Worm (Caenorhabditis elegans) whole organism, midembryonic: Measurements from ENCODE around the gene sra-3.

Source experiments
- T22C8.4 ChIP-seq: fragments of 200-800 bp; sonication (Bioruptor generic); IDR thresholded peaks from 2 replicates; pipeline ENCODE4 v1.3.6; 2022; ENCODE audit warnings: missing genetic modification characterization, missing compliant biosample characterization
- cog-1 ChIP-seq: sonication (generic microtip); optimal IDR thresholded peaks from 2 replicates; lab custom pipeline; 2016; ENCODE audit warnings: missing genetic modification characterization, missing compliant biosample characterization
- flt-1 ChIP-seq: fragments of 200-800 bp; sonication (Bioruptor generic); IDR thresholded peaks from 2 replicates; pipeline ENCODE4 v1.3.6; 2022; ENCODE audit warnings: missing genetic modification characterization, missing compliant biosample characterization
- klf-2 ChIP-seq: fragments of 200-800 bp; sonication (Bioruptor generic); conservative IDR thresholded peaks from 2 replicates; pipeline ENCODE4 v1.3.6; 2022; ENCODE audit warnings: missing genetic modification reagents, missing genetic modification characterization, missing compliant biosample characterization
- med-1 ChIP-seq: sonication (generic microtip); optimal IDR thresholded peaks from 2 replicates; lab custom pipeline; 2017; ENCODE audit warnings: missing genetic modification characterization, mild to moderate bottlenecking, missing compliant biosample characterization, antibody characterized with exemption, missing genetic modification reagents; ENCODE audit not compliant: insufficient read depth
- ref-1 ChIP-seq: fragments of 200-800 bp; sonication (Bioruptor generic); conservative IDR thresholded peaks from 2 replicates; pipeline ENCODE4 v1.3.6; 2022; ENCODE audit warnings: missing genetic modification reagents, missing genetic modification characterization, missing compliant biosample characterization
- tab-1 ChIP-seq: fragments of 200-800 bp; sonication (Bioruptor generic); IDR thresholded peaks from 2 replicates; pipeline ENCODE4 v1.3.6; 2022; ENCODE audit warnings: missing genetic modification characterization, missing compliant biosample characterization
- ztf-23 ChIP-seq: fragments of 200-800 bp; sonication (Bioruptor generic); IDR thresholded peaks from 2 replicates; pipeline ENCODE4 v1.3.6; 2022; ENCODE audit warnings: missing genetic modification reagents, missing genetic modification characterization, missing compliant biosample characterization
- ztf-29 ChIP-seq: fragments of 200-800 bp; sonication (Bioruptor generic); IDR thresholded peaks from 2 replicates; pipeline ENCODE4 v1.3.6; 2022; ENCODE audit warnings: missing genetic modification reagents, missing genetic modification characterization, missing compliant biosample characterization

Gene sra-3

DNA sequence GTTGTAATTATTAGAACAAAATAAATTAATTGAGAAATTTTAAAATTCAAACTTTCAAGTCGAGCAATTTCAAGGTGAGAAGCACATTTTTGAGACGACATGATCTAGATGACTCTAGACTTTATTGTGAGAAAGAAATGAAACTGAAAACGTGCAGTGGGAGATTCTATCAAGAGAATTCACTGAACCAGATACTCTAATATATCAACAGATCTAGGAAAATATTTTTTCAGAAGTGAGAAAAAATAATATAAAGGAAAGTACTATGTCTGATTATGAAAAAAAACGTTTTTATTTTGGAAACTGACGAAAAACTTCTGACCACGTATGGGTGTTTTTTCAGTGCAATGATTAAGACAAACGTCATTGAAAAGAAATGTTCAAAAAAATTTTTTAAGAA is at the start of gene sra-3:
TSS of gene sra-3 (minus strand) at position 101 of the 400 bp plus-strand sequence.
- TF ChIP-seq ztf-29 (GFP tag; lab: Robert Waterston, UW), result no peak
- TF ChIP-seq flt-1 (GFP tag; lab: Robert Waterston, UW), result no peak
- no peak for TF ChIP-seq med-1 (GFP tag; lab: Kevin White, UChicago)
- TF ChIP-seq klf-2 (GFP tag; lab: Robert Waterston, UW), result no peak
- no peak for TF ChIP-seq ztf-23
- no peak for TF ChIP-seq T22C8.4 (GFP tag; lab: Robert Waterston, UW)
- no peak for TF ChIP-seq cog-1 (tag; lab: Kevin White, UChicago)
- no peak for TF ChIP-seq tab-1 (GFP tag; lab: Robert Waterston, UW)
- no peak for TF ChIP-seq ref-1 (GFP tag; lab: Robert Waterston, UW)

DNA sequence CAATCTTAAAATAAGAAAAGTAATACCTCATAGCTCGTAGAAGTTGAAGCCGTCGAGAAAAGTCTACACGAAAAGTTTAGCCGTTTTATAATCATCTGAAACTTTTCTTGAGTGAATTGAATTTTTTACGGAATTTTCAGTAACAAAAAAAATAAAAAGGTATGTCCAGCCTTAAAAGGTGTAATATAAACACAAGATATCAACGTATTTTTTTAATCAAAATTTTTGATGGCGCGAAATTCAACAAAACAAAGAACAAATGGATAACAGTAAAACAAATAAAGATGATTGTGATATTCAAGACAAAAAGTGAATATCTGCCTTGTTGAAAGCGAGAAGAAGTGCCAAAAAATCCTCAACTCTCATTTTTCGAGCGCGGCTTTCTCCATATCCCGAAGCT is 49.0 kb upstream of the sra-3 start, which contains the start of gene eral-1:
TSS of gene eral-1 (minus strand) at position 101 of the 400 bp plus-strand sequence.
- TF ChIP-seq flt-1 (GFP tag; lab: Robert Waterston, UW), result no peak
- no peak for TF ChIP-seq ztf-29 (GFP tag; lab: Robert Waterston, UW)
- no peak for TF ChIP-seq med-1 (GFP tag; lab: Kevin White, UChicago)
- TF ChIP-seq tab-1 (GFP tag; lab: Robert Waterston, UW), result no peak

DNA sequence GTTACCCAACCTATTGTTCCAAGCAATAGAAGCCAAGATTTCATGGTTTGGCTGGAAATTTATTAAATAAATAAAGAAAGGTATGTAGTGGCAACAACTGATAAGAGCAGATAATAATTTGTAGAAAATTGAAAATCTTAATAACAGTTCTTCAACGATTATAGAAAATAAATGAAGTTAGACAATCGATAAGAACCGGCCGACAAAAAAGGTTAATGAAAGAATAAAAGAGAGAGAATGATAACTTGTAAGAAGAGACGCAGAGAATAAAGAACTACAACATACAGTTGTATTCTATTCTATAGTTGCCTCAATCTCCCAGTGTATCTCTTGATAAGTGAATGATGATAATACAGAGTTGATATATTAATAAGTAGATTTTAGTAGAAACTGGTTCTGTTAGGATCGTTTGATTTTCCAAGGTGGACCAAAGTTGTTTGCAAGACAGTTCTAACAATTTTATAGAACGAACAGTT is 46.1 kb upstream of the sra-3 start, which contains the start of gene ugt-58:
TSS of gene ugt-58 (minus strand) at position 51 of the 476 bp plus-strand sequence.
- no peak for TF ChIP-seq ref-1 (GFP tag; lab: Robert Waterston, UW)

DNA sequence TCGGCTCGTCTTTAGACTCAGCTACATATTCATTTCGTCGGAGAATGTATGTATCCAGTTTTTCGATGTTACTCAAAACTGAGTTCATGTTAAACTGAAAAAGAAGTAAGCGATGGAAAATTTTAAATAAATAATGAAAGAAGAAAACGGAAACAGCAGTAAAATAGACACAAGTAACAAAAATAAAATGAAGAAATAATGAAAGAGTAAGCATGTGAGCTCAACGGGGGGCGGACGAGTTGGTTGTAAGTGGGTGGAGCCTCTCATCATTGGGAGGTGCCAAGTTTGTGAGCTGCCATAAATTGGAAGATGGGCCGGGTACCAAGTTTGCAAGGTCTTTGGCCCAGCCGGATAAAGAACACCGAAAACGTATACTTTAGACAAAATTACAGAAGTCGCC is 42.8 kb upstream of the sra-3 start, which contains the start of gene wee-1.1:
TSS of gene wee-1.1 (minus strand) at position 101 of the 400 bp plus-strand sequence.
- no peak for TF ChIP-seq ztf-29 (GFP tag; lab: Robert Waterston, UW)
- no peak for TF ChIP-seq med-1 (GFP tag; lab: Kevin White, UChicago)

DNA sequence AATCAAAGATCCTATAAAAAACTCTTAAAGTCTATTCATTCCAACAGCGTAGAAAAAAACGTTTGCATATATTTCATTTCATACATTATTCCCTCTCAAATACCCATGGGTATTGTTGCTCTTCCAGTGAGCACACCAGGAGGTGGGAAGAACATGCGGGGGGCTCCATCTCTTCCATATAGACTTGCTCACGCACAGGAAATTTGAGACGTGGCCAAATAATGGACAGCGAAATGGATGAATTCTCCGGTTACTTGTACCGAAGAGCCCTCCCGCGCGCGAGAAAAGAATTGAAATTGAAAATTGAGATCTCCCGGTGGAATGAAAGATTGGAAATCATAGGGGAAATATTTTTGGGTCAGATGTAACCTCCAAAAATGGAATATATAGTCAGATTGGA is 37.0 kb upstream of the sra-3 start:
- no peak for TF ChIP-seq ztf-29 (GFP tag; lab: Robert Waterston, UW)
- TF ChIP-seq T22C8.4 (GFP tag; lab: Robert Waterston, UW), result no peak
- TF ChIP-seq ztf-23, result no peak
- TF ChIP-seq klf-2 (GFP tag; lab: Robert Waterston, UW), result no peak
- no peak for TF ChIP-seq tab-1 (GFP tag; lab: Robert Waterston, UW)
- no peak for TF ChIP-seq med-1 (GFP tag; lab: Kevin White, UChicago)
- TF ChIP-seq flt-1 (GFP tag; lab: Robert Waterston, UW), result no peak

DNA sequence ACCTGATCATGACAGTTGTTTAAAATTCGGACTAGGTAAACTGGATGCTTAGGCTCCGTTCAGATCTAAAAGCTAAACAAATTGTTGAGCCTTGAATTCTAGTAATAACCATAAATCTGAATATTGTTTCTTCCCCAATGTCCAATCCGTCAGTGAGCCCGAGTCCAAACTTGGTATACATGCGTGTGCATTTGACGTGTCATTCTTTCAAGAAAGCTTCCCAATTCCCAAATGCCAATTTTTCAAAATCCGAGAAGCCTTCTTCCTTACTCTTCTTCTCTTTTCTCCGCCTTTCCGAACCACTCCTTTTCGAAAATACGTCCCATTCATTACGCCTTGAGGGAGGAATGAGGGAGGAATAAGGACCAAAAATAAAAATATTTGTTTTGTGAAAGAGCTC is 36.1 kb upstream of the sra-3 start:
- TF ChIP-seq med-1 (GFP tag; lab: Kevin White, UChicago) (no peak), tab-1 (GFP tag; lab: Robert Waterston, UW) (no peak), klf-2 (GFP tag; lab: Robert Waterston, UW) (no peak), flt-1 (GFP tag; lab: Robert Waterston, UW) (no peak), ztf-23 (no peak), T22C8.4 (GFP tag; lab: Robert Waterston, UW) (no peak), cog-1 (tag; lab: Kevin White, UChicago) (no peak), ref-1 (GFP tag; lab: Robert Waterston, UW) (no peak), ztf-29 (GFP tag; lab: Robert Waterston, UW) (no peak)

DNA sequence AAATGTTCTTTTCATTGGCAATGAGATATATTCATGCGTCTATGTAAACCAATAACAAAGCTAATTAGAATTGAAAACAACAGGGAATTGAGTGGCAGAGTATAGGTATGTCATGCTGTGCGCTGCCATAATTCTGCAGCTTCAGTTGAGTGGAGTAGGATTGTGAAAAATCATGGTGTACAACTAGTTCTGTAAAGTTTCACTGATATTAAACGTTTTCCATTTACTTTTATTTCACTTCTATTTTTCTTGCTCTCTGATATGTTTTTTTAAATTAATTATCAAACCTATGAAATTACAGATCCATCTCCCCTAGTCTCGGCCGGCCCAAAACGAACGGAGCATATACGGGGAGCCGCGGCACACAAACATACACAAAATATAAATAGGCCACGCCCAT is 35.0 kb upstream of the sra-3 start, which contains the start of gene exc-7:
TSS of gene exc-7 (plus strand) at position 301 of the 400 bp plus-strand sequence.
- no peak for TF ChIP-seq klf-2 (GFP tag; lab: Robert Waterston, UW)
- TF ChIP-seq flt-1 (GFP tag; lab: Robert Waterston, UW), result no peak
- no peak for TF ChIP-seq ztf-23
- TF ChIP-seq T22C8.4 (GFP tag; lab: Robert Waterston, UW), result no peak
- TF ChIP-seq med-1 (GFP tag; lab: Kevin White, UChicago), result no peak
- TF ChIP-seq cog-1 (tag; lab: Kevin White, UChicago), result no peak
- no peak for TF ChIP-seq ref-1 (GFP tag; lab: Robert Waterston, UW)
- no peak for TF ChIP-seq ztf-29 (GFP tag; lab: Robert Waterston, UW)
- TF ChIP-seq tab-1 (GFP tag; lab: Robert Waterston, UW), result no peak

DNA sequence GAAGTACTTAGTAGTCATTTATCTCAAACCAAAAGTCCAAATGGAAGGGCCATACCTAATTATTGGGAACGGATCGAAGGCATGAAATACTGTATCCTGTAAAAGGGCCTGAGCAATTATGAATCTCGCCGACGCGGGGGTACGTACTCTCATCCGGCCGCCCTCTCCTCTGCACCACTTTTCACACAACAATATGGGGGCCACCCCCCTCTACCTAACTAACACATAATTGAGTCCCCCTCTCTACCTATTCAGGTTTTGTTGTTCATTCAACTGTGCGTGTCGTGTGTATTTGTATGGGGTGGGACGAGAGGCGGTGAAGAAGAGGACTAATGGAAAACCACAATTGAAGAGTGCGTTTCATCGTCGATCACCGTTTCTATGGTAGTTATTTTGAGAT is 33.8 kb upstream of the sra-3 start:
- TF ChIP-seq ref-1 (GFP tag; lab: Robert Waterston, UW), result no peak
- TF ChIP-seq ztf-23, result no peak
- TF ChIP-seq med-1 (GFP tag; lab: Kevin White, UChicago), result no peak
- TF ChIP-seq tab-1 (GFP tag; lab: Robert Waterston, UW), result no peak
- no peak for TF ChIP-seq cog-1 (tag; lab: Kevin White, UChicago)
- no peak for TF ChIP-seq klf-2 (GFP tag; lab: Robert Waterston, UW)
- TF ChIP-seq flt-1 (GFP tag; lab: Robert Waterston, UW), result no peak
- TF ChIP-seq ztf-29 (GFP tag; lab: Robert Waterston, UW), result no peak
- TF ChIP-seq T22C8.4 (GFP tag; lab: Robert Waterston, UW), result no peak

DNA sequence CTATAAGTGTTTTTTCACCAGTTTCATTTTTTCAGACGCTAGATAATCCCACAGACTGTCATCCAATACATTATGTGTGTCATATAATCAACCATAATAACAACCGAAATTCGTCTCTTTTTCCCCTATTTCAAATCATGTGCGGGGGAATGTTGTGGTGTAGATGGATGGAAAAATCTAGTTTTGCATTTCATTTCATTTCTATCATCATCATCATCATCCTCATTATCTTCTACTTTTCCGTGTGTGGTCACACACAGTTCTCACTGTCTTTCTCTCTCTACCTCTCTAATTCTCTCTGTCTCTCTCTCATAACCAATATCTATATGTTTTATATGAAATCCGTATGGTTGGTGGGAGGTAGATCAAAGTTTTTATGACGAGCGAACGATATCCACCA is 32.8 kb upstream of the sra-3 start:
- TF ChIP-seq flt-1 (GFP tag; lab: Robert Waterston, UW), result no peak

DNA sequence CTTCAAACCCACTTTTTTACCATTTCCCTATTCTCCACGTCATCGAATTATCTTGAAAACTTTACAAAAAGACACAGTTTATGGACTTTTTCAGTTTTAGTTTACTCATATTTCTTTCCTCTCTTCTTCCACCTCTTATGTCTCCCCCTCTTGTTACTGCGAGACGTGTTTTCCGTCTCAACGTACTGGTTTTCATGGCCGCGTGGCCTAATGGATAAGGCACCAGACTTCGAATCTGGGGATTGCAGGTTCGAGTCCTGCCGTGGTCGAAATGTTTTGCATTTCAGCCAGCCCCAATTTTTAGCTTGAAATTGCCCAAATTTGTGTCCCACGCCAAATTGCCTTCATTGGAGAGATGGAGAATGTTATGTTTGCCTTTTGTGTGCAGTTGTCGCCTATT is 25.4 kb upstream of the sra-3 start:
- TF ChIP-seq med-1 (GFP tag; lab: Kevin White, UChicago), result peak; percentile 47
- TF ChIP-seq tab-1 (GFP tag; lab: Robert Waterston, UW), result peak; percentile 97
- TF ChIP-seq ref-1 (GFP tag; lab: Robert Waterston, UW), result peak; percentile 93
- TF ChIP-seq flt-1 (GFP tag; lab: Robert Waterston, UW), result peak; percentile 97
- TF ChIP-seq ztf-29 (GFP tag; lab: Robert Waterston, UW), result peak; percentile 83
- TF ChIP-seq cog-1 (tag; lab: Kevin White, UChicago), result peak; percentile 61
- TF ChIP-seq klf-2 (GFP tag; lab: Robert Waterston, UW), result peak; percentile 83
- peak; percentile 89 for TF ChIP-seq T22C8.4 (GFP tag; lab: Robert Waterston, UW)
- peak; percentile 92 for TF ChIP-seq ztf-23
